Fruit fly (Drosophila melanogaster) whole organism, embryonic: Measurements from ENCODE around the gene CG17154.

Source experiments
- Aef1 ChIP-seq: fragments of 200-800 bp; sonication (Bioruptor generic); IDR thresholded peaks from 3 replicates; pipeline ENCODE4 v1.3.6; 2022; ENCODE audit warnings: missing biosample characterization, missing genetic modification characterization
- B-H2 ChIP-seq: fragments of 200-800 bp; sonication (Bioruptor generic); optimal IDR thresholded peaks from 2 replicates; lab custom pipeline; 2018; ENCODE audit warnings: missing biosample characterization, mild to moderate bottlenecking, missing genetic modification characterization
- BEAF-32 ChIP-seq: fragments of 200-800 bp; sonication (Bioruptor generic); optimal IDR thresholded peaks from 3 replicates; lab custom pipeline; 2017; ENCODE audit warnings: missing biosample characterization, missing genetic modification characterization, mild to moderate bottlenecking, moderate library complexity, missing genetic modification reagents
- CG10979 ChIP-seq: fragments of 200-800 bp; sonication (Bioruptor generic); optimal IDR thresholded peaks from 2 replicates; lab custom pipeline; 2018; ENCODE audit warnings: missing biosample characterization, mild to moderate bottlenecking, missing genetic modification characterization, moderate library complexity
- CG11695 ChIP-seq: fragments of 200-800 bp; sonication (Bioruptor generic); IDR thresholded peaks from 3 replicates; pipeline ENCODE4 v1.3.6; 2022; ENCODE audit warnings: missing biosample characterization, missing genetic modification characterization
- CG11696 ChIP-seq: fragments of 200-800 bp; sonication (Bioruptor generic); IDR thresholded peaks from 2 replicates; pipeline ENCODE4 v1.3.6; 2022; ENCODE audit warnings: missing biosample characterization, missing genetic modification characterization
- CG12769 ChIP-seq: fragments of 200-800 bp; sonication (Bioruptor generic); optimal IDR thresholded peaks from 2 replicates; lab custom pipeline; 2019; ENCODE audit warnings: missing biosample characterization, mild to moderate bottlenecking, missing genetic modification characterization, moderate library complexity
- CG13424 ChIP-seq: fragments of 200-800 bp; sonication (Bioruptor generic); optimal IDR thresholded peaks from 2 replicates; lab custom pipeline; 2019; ENCODE audit warnings: missing biosample characterization, mild to moderate bottlenecking, missing genetic modification characterization, moderate library complexity
- CG15514 ChIP-seq: fragments of 200-800 bp; sonication (Bioruptor generic); optimal IDR thresholded peaks from 3 replicates; lab custom pipeline; 2017; ENCODE audit warnings: missing biosample characterization, missing genetic modification characterization, mild to moderate bottlenecking, moderate library complexity, missing genetic modification reagents
- CG1602 ChIP-seq: fragments of 200-800 bp; sonication (Bioruptor generic); optimal IDR thresholded peaks from 3 replicates; lab custom pipeline; 2016; ENCODE audit warnings: missing biosample characterization, missing genetic modification characterization
- CG16863 ChIP-seq: fragments of 200-800 bp; sonication (Bioruptor generic); optimal IDR thresholded peaks from 3 replicates; lab custom pipeline; 2016; ENCODE audit warnings: missing biosample characterization, missing genetic modification characterization
- CG18476 ChIP-seq: fragments of 200-800 bp; sonication (Bioruptor generic); optimal IDR thresholded peaks from 2 replicates; lab custom pipeline; 2016; ENCODE audit warnings: missing biosample characterization, mild to moderate bottlenecking, missing genetic modification characterization
- CG31388 ChIP-seq: fragments of 200-800 bp; sonication (Bioruptor generic); optimal IDR thresholded peaks from 2 replicates; lab custom pipeline; 2016; ENCODE audit warnings: missing biosample characterization, missing genetic modification characterization
- CG3838 ChIP-seq: fragments of 200-800 bp; sonication (Bioruptor generic); optimal IDR thresholded peaks from 3 replicates; lab custom pipeline; 2016; ENCODE audit warnings: missing biosample characterization, missing genetic modification characterization
- CG4707 ChIP-seq: fragments of 200-800 bp; sonication (Bioruptor generic); optimal IDR thresholded peaks from 2 replicates; lab custom pipeline; 2018; ENCODE audit warnings: missing biosample characterization, mild to moderate bottlenecking, missing genetic modification characterization, moderate library complexity
- CG6654 ChIP-seq: fragments of 200-800 bp; sonication (Bioruptor generic); optimal IDR thresholded peaks from 2 replicates; lab custom pipeline; 2017; ENCODE audit warnings: missing biosample characterization, mild to moderate bottlenecking, missing genetic modification characterization
- CG6689 ChIP-seq: fragments of 200-800 bp; sonication (Bioruptor generic); IDR thresholded peaks from 2 replicates; pipeline ENCODE4 v1.3.6; 2022; ENCODE audit warnings: missing biosample characterization, missing genetic modification characterization
- CG7556 ChIP-seq: fragments of 200-800 bp; sonication (Bioruptor generic); optimal IDR thresholded peaks from 2 replicates; lab custom pipeline; 2017; ENCODE audit warnings: missing biosample characterization, mild to moderate bottlenecking, missing genetic modification characterization
- CG8944 ChIP-seq: fragments of 200-800 bp; sonication (Bioruptor generic); optimal IDR thresholded peaks from 3 replicates; lab custom pipeline; 2016; ENCODE audit warnings: missing biosample characterization, missing genetic modification characterization
- CG9727 ChIP-seq: fragments of 200-800 bp; sonication (Bioruptor generic); optimal IDR thresholded peaks from 3 replicates; lab custom pipeline; 2017; ENCODE audit warnings: missing biosample characterization, mild to moderate bottlenecking, missing genetic modification characterization
- CG9932 ChIP-seq: fragments of 200-800 bp; sonication (Bioruptor generic); IDR thresholded peaks from 2 replicates; pipeline ENCODE4 v1.3.6; 2022; ENCODE audit warnings: missing biosample characterization, missing genetic modification characterization
- Doc2 ChIP-seq: fragments of 200-800 bp; sonication (Bioruptor generic); IDR thresholded peaks from 2 replicates; pipeline ENCODE4 v1.3.6; 2022; ENCODE audit warnings: missing biosample characterization, missing genetic modification characterization
- Gsc ChIP-seq: fragments of 200-800 bp; sonication (Bioruptor generic); IDR thresholded peaks from 2 replicates; pipeline ENCODE4 v1.3.6; 2022; ENCODE audit warnings: missing biosample characterization, missing genetic modification characterization
- HLH3B ChIP-seq: fragments of 200-800 bp; sonication (Bioruptor generic); IDR thresholded peaks from 2 replicates; pipeline ENCODE4 v1.3.6; 2022; ENCODE audit warnings: missing biosample characterization, missing genetic modification characterization
- HmgD ChIP-seq: fragments of 200-800 bp; sonication (Bioruptor generic); optimal IDR thresholded peaks from 3 replicates; lab custom pipeline; 2016; ENCODE audit warnings: missing biosample characterization, missing genetic modification characterization
- NC2α ChIP-seq: fragments of 200-800 bp; sonication (Bioruptor generic); optimal IDR thresholded peaks from 2 replicates; lab custom pipeline; 2016; ENCODE audit warnings: missing biosample characterization, missing genetic modification characterization
- Oli ChIP-seq: fragments of 200-800 bp; sonication (Bioruptor generic); optimal IDR thresholded peaks from 2 replicates; lab custom pipeline; 2018; ENCODE audit warnings: missing biosample characterization, mild to moderate bottlenecking, missing genetic modification characterization, moderate library complexity
- Six4 ChIP-seq: fragments of 200-800 bp; sonication (Bioruptor generic); optimal IDR thresholded peaks from 2 replicates; lab custom pipeline; 2016; ENCODE audit warnings: missing biosample characterization, missing genetic modification characterization
- Sox102F ChIP-seq: fragments of 200-800 bp; sonication (Bioruptor generic); optimal IDR thresholded peaks from 2 replicates; lab custom pipeline; 2018; ENCODE audit warnings: missing biosample characterization, mild to moderate bottlenecking, missing genetic modification characterization, moderate library complexity
- Xbp1 ChIP-seq: fragments of 200-800 bp; sonication (Bioruptor generic); optimal IDR thresholded peaks from 3 replicates; lab custom pipeline; 2016; ENCODE audit warnings: missing biosample characterization, mild to moderate bottlenecking, missing genetic modification characterization
- YL-1 ChIP-seq: fragments of 200-800 bp; sonication (Bioruptor generic); optimal IDR thresholded peaks from 3 replicates; lab custom pipeline; 2017; ENCODE audit warnings: missing biosample characterization, mild to moderate bottlenecking, missing genetic modification characterization
- bsh ChIP-seq, 2 experiments: fragments of 200-800 bp; sonication (Bioruptor generic); optimal IDR thresholded peaks; 2 replicates each; lab custom pipeline; 2017 to 2018; ENCODE audit warnings: mild to moderate bottlenecking in 2 of 2, missing biosample characterization in 2 of 2, missing genetic modification characterization in 2 of 2, moderate library complexity in 1 of 2
- cad ChIP-seq: fragments of >200 bp; optimal IDR thresholded peaks from 2 replicates; lab custom pipeline; 2017; ENCODE audit warnings: missing biosample characterization, missing genetic modification characterization
- cas ChIP-seq: fragments of 200-800 bp; sonication (Bioruptor generic); IDR thresholded peaks from 2 replicates; pipeline ENCODE4 v1.3.6; 2022; ENCODE audit warnings: missing biosample characterization, missing genetic modification characterization
- cg ChIP-seq: fragments of 200-800 bp; sonication (Bioruptor generic); optimal IDR thresholded peaks from 3 replicates; lab custom pipeline; 2019; ENCODE audit warnings: missing biosample characterization, mild to moderate bottlenecking, missing genetic modification characterization, moderate library complexity
- ci ChIP-seq: fragments of 200-800 bp; sonication (Bioruptor generic); IDR thresholded peaks from 3 replicates; pipeline ENCODE4 v1.3.6; 2022; ENCODE audit warnings: missing biosample characterization, missing genetic modification characterization
- dati ChIP-seq: fragments of 200-800 bp; sonication (Bioruptor generic); IDR thresholded peaks from 2 replicates; pipeline ENCODE4 v1.3.6; 2022; ENCODE audit warnings: missing biosample characterization, missing genetic modification characterization
- en ChIP-seq: fragments of 200-800 bp; sonication (Bioruptor generic); optimal IDR thresholded peaks from 2 replicates; lab custom pipeline; 2016; ENCODE audit warnings: missing biosample characterization, missing genetic modification characterization
- esg ChIP-seq: fragments of 200-800 bp; sonication (Bioruptor generic); conservative IDR thresholded peaks from 2 replicates; pipeline ENCODE4 v1.3.6; 2022; ENCODE audit warnings: missing biosample characterization, missing genetic modification characterization
- eyg ChIP-seq: fragments of 200-800 bp; sonication (Bioruptor generic); optimal IDR thresholded peaks from 3 replicates; lab custom pipeline; 2016; ENCODE audit warnings: missing biosample characterization, missing genetic modification characterization
- hkb ChIP-seq, 2 experiments: fragments of 200-800 bp in 1 of 2; fragments of >200 bp in 1 of 2; sonication (Bioruptor generic) in 1 of 2; IDR thresholded peaks in 1 of 2; optimal IDR thresholded peaks in 1 of 2; 2 replicates each; pipeline versions ENCODE4 v1.3.6 to Lab custom; 2017 to 2022; ENCODE audit warnings: missing biosample characterization in 1 of 2, missing genetic modification characterization in 1 of 2
- jumu ChIP-seq: fragments of 200-800 bp; sonication (Bioruptor generic); optimal IDR thresholded peaks from 3 replicates; lab custom pipeline; 2016; ENCODE audit warnings: missing biosample characterization, missing genetic modification characterization
- nerfin-1 ChIP-seq: fragments of 200-800 bp; sonication (Bioruptor generic); optimal IDR thresholded peaks from 3 replicates; lab custom pipeline; 2019; ENCODE audit warnings: missing biosample characterization, mild to moderate bottlenecking, missing genetic modification characterization, moderate library complexity
- pum ChIP-seq: fragments of 200-800 bp; sonication (Bioruptor generic); optimal IDR thresholded peaks from 2 replicates; lab custom pipeline; 2016; ENCODE audit warnings: missing biosample characterization, missing genetic modification characterization
- run ChIP-seq: fragments of 200-800 bp; sonication (Bioruptor generic); optimal IDR thresholded peaks from 3 replicates; lab custom pipeline; 2018; ENCODE audit warnings: missing biosample characterization, mild to moderate bottlenecking, missing genetic modification characterization
- sim ChIP-seq: fragments of 200-800 bp; sonication (Bioruptor generic); IDR thresholded peaks from 2 replicates; pipeline ENCODE4 v1.3.6; 2022; ENCODE audit warnings: missing biosample characterization, missing genetic modification characterization
- sima ChIP-seq: fragments of 200-800 bp; sonication (Bioruptor generic); optimal IDR thresholded peaks from 2 replicates; lab custom pipeline; 2016; ENCODE audit warnings: missing biosample characterization, missing genetic modification characterization
- sqz ChIP-seq: fragments of 200-800 bp; sonication (Bioruptor generic); optimal IDR thresholded peaks from 3 replicates; lab custom pipeline; 2018; ENCODE audit warnings: missing biosample characterization, mild to moderate bottlenecking, missing genetic modification characterization
- tio ChIP-seq: fragments of 200-800 bp; sonication (Bioruptor generic); optimal IDR thresholded peaks from 2 replicates; lab custom pipeline; 2017; ENCODE audit warnings: missing biosample characterization, missing genetic modification characterization, inconsistent platforms
- ttk ChIP-seq: fragments of 200-800 bp; sonication (Bioruptor generic); IDR thresholded peaks from 2 replicates; pipeline ENCODE4 v2.1.2; 2022; ENCODE audit warnings: missing biosample characterization, missing genetic modification characterization
- twi ChIP-seq: fragments of 200-800 bp; optimal IDR thresholded peaks from 2 replicates; lab custom pipeline; 2019; ENCODE audit warnings: missing biosample characterization, mild to moderate bottlenecking, missing genetic modification characterization, moderate library complexity

The CG17154 gene

DNA sequence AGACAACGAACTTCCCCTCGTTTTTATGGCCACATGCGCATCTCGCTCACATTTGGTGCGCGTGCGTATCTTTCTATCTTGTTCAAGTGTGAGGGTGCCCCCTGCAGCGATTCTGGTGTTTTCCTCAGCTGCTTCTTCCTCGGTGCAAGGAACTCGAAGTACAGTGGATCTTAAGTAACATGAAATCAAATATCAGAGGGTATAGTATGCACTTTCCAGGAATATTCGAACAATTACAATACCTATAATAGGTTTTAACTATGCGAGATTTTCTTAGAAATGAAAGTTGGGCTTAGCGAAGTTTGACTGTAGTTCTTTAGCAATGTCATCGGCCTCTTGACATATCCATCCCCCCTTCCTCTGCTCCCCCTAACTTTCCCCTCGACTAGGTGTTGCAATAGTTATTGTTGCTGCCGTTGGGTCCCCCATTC lies 25.6 kb upstream of the CG17154 start (continued):
- TF ChIP-seq cg (GFP tag; lab: Kevin White, UChicago), result no peak
- TF ChIP-seq nerfin-1 (tag; lab: Kevin White, UChicago), result peak; percentile 18
- TF ChIP-seq BEAF-32 (GFP tag; lab: Kevin White, UChicago), result no peak
- no peak for TF ChIP-seq tio (GFP tag; lab: Kevin White, UChicago)
- peak; percentile 41 for TF ChIP-seq CG1602 (GFP tag; lab: Kevin White, UChicago)
- TF ChIP-seq YL-1 (GFP tag; lab: Kevin White, UChicago), result no peak
- no peak for TF ChIP-seq HmgD (GFP tag; lab: Kevin White, UChicago)
- peak; percentile 5 for TF ChIP-seq CG8944 (GFP tag; lab: Kevin White, UChicago)
- no peak for TF ChIP-seq run (tag; lab: Kevin White, UChicago)
- peak; percentile 18 for TF ChIP-seq NC2α
- 0 out of 3 replicates have a peak, but pooled peaks have one; percentile 15 for TF ChIP-seq CG11695 (GFP tag; lab: Robert Waterston, UW)
- TF ChIP-seq sqz (GFP tag; lab: Kevin White, UChicago), result no peak
- no peak for TF ChIP-seq CG7556 (GFP tag; lab: Kevin White, UChicago)
- TF ChIP-seq jumu, result peak; percentile 36
- TF ChIP-seq Gsc (GFP tag; lab: Robert Waterston, UW), result peak; percentile 54; the same call in 1 of the 2 replicates
- no peak for TF ChIP-seq CG3838 (GFP tag; lab: Kevin White, UChicago)
- TF ChIP-seq Six4 (GFP tag; lab: Kevin White, UChicago), result peak; percentile 35
- TF ChIP-seq CG18476 (GFP tag; lab: Kevin White, UChicago), result no peak
- no peak for TF ChIP-seq CG9932 (GFP tag; lab: Robert Waterston, UW)
- no peak for TF ChIP-seq ttk
- no peak for TF ChIP-seq CG31388 (GFP tag; lab: Kevin White, UChicago)
- TF ChIP-seq Doc2 (GFP tag; lab: Robert Waterston, UW), result no peak
- TF ChIP-seq Oli (tag; lab: Kevin White, UChicago), result peak; percentile 33
- peak; percentile 22 for TF ChIP-seq CG4707 (GFP tag; lab: Kevin White, UChicago)
- TF ChIP-seq Xbp1 (GFP tag; lab: Kevin White, UChicago), result peak; percentile 20
- TF ChIP-seq esg, result no peak
- TF ChIP-seq CG15514 (GFP tag; lab: Kevin White, UChicago), result no peak
- no peak for TF ChIP-seq en
- no peak for TF ChIP-seq Aef1 (GFP tag; lab: Robert Waterston, UW)
- peak; percentile 74 for TF ChIP-seq CG9727 (GFP tag; lab: Kevin White, UChicago)
- TF ChIP-seq CG6654, result no peak
- TF ChIP-seq eyg, result no peak
- TF ChIP-seq bsh (GFP tag; optimal IDR thresholded peaks at IDR 0.05; lab: Kevin White, UChicago), result peak; percentile 49 to 80
- TF ChIP-seq CG16863, result peak; percentile 59
- no peak for TF ChIP-seq cas (GFP tag; lab: Robert Waterston, UW)
- TF ChIP-seq sim (GFP tag; lab: Robert Waterston, UW), result peak; percentile 49; the same call in 1 of the 2 replicates
- no peak for TF ChIP-seq dati (GFP tag; lab: Robert Waterston, UW)
- peak; percentile 26 for TF ChIP-seq Sox102F
- TF ChIP-seq HLH3B (GFP tag; lab: Robert Waterston, UW), result peak; percentile 49; the same call in 1 of the 2 replicates
- TF ChIP-seq B-H2 (GFP tag; lab: Kevin White, UChicago), result no peak
- TF ChIP-seq CG11696 (GFP tag; lab: Robert Waterston, UW), result no peak
- TF ChIP-seq cad, result no peak
- TF ChIP-seq hkb (optimal IDR thresholded peaks at IDR 0.05; lab: Kevin White, UChicago), result no peak
- TF ChIP-seq hkb (GFP tag; IDR thresholded peaks at IDR 0.05; lab: Robert Waterston, UW), result peak; percentile 17; the same call in 1 of the 2 replicates
- TF ChIP-seq CG13424 (tag; lab: Kevin White, UChicago), result peak; percentile 47
- peak; percentile 74 for TF ChIP-seq CG10979 (tag; lab: Kevin White, UChicago)
- peak; percentile 40 for TF ChIP-seq pum (GFP tag; lab: Kevin White, UChicago)
- peak; percentile 78 for TF ChIP-seq ci (GFP tag; lab: Robert Waterston, UW)
- TF ChIP-seq twi, result peak; percentile 70
- TF ChIP-seq CG12769 (tag; lab: Kevin White, UChicago), result no peak
- TF ChIP-seq CG6689 (GFP tag; lab: Robert Waterston, UW), result peak; percentile 64
- no peak for TF ChIP-seq sima (GFP tag; lab: Kevin White, UChicago)
